Worm (Caenorhabditis elegans) whole organism, late embryonic: Measurements from ENCODE around the gene nhx-6.

Experiments used
- T23F11.4 ChIP-seq: fragments of 200-800 bp; sonication (Bioruptor generic); optimal IDR thresholded peaks from 2 replicates; lab custom pipeline; 2018; ENCODE audit warnings: mild to moderate bottlenecking, missing genetic modification characterization, missing compliant biosample characterization
- ama-1 ChIP-seq: fragments of 150-350 bp; optimal IDR thresholded peaks from 2 replicates; lab custom pipeline; 2014
- ceh-18 ChIP-seq: sonication (generic microtip); optimal IDR thresholded peaks from 2 replicates; lab custom pipeline; 2016; ENCODE audit warnings: missing genetic modification characterization, missing compliant biosample characterization
- dve-1 ChIP-seq: sonication (generic microtip); optimal IDR thresholded peaks from 2 replicates; lab custom pipeline; 2017; ENCODE audit warnings: antibody characterized with exemption, mild to moderate bottlenecking, missing genetic modification characterization, missing compliant biosample characterization
- ets-4 ChIP-seq: sonication (generic microtip); optimal IDR thresholded peaks from 2 replicates; lab custom pipeline; 2016; ENCODE audit warnings: missing genetic modification characterization, missing compliant biosample characterization
- hlh-13 ChIP-seq: fragments of 200-800 bp; sonication (Bioruptor generic); optimal IDR thresholded peaks from 2 replicates; lab custom pipeline; 2018; ENCODE audit warnings: mild to moderate bottlenecking, missing genetic modification characterization, missing compliant biosample characterization
- hlh-15 ChIP-seq: sonication (generic microtip); optimal IDR thresholded peaks from 2 replicates; lab custom pipeline; 2016; ENCODE audit warnings: missing genetic modification characterization, missing compliant biosample characterization
- madf-2 ChIP-seq: sonication (generic microtip); optimal IDR thresholded peaks from 2 replicates; lab custom pipeline; 2017; ENCODE audit warnings: missing genetic modification characterization, missing compliant biosample characterization
- syd-9 ChIP-seq: sonication (generic microtip); optimal IDR thresholded peaks from 2 replicates; lab custom pipeline; 2016; ENCODE audit warnings: mild to moderate bottlenecking, missing genetic modification characterization, moderate library complexity, missing compliant biosample characterization
- tbx-2 ChIP-seq: sonication (generic microtip); optimal IDR thresholded peaks from 2 replicates; lab custom pipeline; 2016; ENCODE audit warnings: missing genetic modification characterization, missing compliant biosample characterization
- unc-3 ChIP-seq, 2 experiments: fragments of 200-800 bp in 1 of 2; sonication (Bioruptor generic) in 1 of 2; sonication (generic microtip) in 1 of 2; conservative IDR thresholded peaks in 1 of 2; optimal IDR thresholded peaks in 1 of 2; 2 replicates each; pipeline versions ENCODE4 v1.3.6 to Lab custom; 2016 to 2022; ENCODE audit warnings: missing compliant biosample characterization in 2 of 2, missing genetic modification characterization in 2 of 2, missing genetic modification reagents in 1 of 2

- TF ChIP-seq unc-3 (GFP tag; conservative IDR thresholded peaks at IDR 0.05; lab: Robert Waterston, UW), result no peak
- TF ChIP-seq unc-3 (tag; optimal IDR thresholded peaks at IDR 0.05; lab: Kevin White, UChicago), result no peak
- TF ChIP-seq ama-1, result no peak
- TF ChIP-seq hlh-13 (GFP tag; lab: Kevin White, UChicago), result no peak
- TF ChIP-seq tbx-2, result no peak
- TF ChIP-seq T23F11.4 (GFP tag; lab: Kevin White, UChicago), result no peak
- TF ChIP-seq syd-9 (tag; lab: Kevin White, UChicago), result no peak
- no peak for TF ChIP-seq ceh-18
- no peak for TF ChIP-seq hlh-15
- TF ChIP-seq dve-1 (tag; lab: Kevin White, UChicago), result no peak
- no peak for TF ChIP-seq ets-4 (tag; lab: Kevin White, UChicago)
- TF ChIP-seq madf-2, result no peak
These were observed 5.5 kb downstream of the nhx-6 start, which contains the start of gene fbxb-17 for ce11 chrII:1676088-1676487.
